Fruit fly (Drosophila melanogaster): ENCODE results near the gene Nepl13.

DNA sequence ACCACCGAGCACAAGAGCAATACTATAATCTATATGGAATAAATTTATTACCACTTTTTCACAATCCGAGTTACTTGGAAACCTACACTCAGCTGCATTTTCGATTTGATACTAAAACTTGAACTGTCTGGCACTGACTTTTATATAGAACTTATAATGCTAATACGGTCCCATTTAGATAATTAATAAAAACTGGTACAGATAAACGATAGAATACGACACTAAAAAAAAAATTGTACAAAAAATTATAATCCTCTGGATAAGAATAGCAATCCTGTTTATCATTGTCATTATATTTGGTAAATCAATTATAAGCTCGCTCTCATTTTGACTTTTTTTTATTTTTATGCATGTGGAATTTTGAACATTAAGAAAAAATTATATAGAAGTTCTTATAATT, 9.3 kb upstream of the Nepl13 start, which contains the start of gene CG43093:
- no peak for TF ChIP-seq CG12605 (GFP tag; IDR thresholded peaks at IDR 0.05)
- TF ChIP-seq CG8159 (tag; optimal IDR thresholded peaks at IDR 0.05) = no peak
- no peak for TF ChIP-seq CG8301 (tag; optimal IDR thresholded peaks at IDR 0.05)
- no peak for TF ChIP-seq CG14655 (GFP tag; optimal IDR thresholded peaks at IDR 0.05)
- no peak for TF ChIP-seq Ets98B (GFP tag; IDR thresholded peaks at IDR 0.05)

Data from whole organism, pupa.